Fruit fly (Drosophila melanogaster) whole organism, embryonic: ENCODE measurements around the gene VhaAC45RP.

Experiments
- Atf6 ChIP-seq: fragments of 200-800 bp; sonication (Bioruptor generic); IDR thresholded peaks from 2 replicates; pipeline ENCODE4 v1.3.6; 2022; ENCODE audit warnings: missing biosample characterization, missing genetic modification characterization
- CG10209 ChIP-seq: fragments of 200-800 bp; sonication (Bioruptor generic); optimal IDR thresholded peaks from 3 replicates; lab custom pipeline; 2017; ENCODE audit warnings: missing biosample characterization, mild to moderate bottlenecking, missing genetic modification characterization, missing genetic modification reagents
- CG10462 ChIP-seq: fragments of 200-800 bp; sonication (Bioruptor generic); optimal IDR thresholded peaks from 2 replicates; lab custom pipeline; 2016; ENCODE audit warnings: missing biosample characterization, missing genetic modification characterization
- CG10543 ChIP-seq: fragments of 200-800 bp; sonication (Bioruptor generic); optimal IDR thresholded peaks from 3 replicates; lab custom pipeline; 2017; ENCODE audit warnings: missing biosample characterization, mild to moderate bottlenecking, missing genetic modification characterization, moderate library complexity
- CG11247 ChIP-seq: fragments of 200-800 bp; sonication (Bioruptor generic); IDR thresholded peaks from 2 replicates; pipeline ENCODE4 v1.3.6; 2022; ENCODE audit warnings: missing biosample characterization, missing genetic modification characterization
- CG13296 ChIP-seq: fragments of 200-800 bp; sonication (Bioruptor generic); optimal IDR thresholded peaks from 3 replicates; lab custom pipeline; 2018; ENCODE audit warnings: missing biosample characterization, mild to moderate bottlenecking, missing genetic modification characterization
- CG14667 ChIP-seq: fragments of 200-800 bp; sonication (Bioruptor generic); IDR thresholded peaks from 2 replicates; pipeline ENCODE4 v1.3.6; 2022; ENCODE audit warnings: missing biosample characterization, missing genetic modification characterization
- CG15269 ChIP-seq: fragments of 200-800 bp; sonication (Bioruptor generic); optimal IDR thresholded peaks from 2 replicates; lab custom pipeline; 2018; ENCODE audit warnings: missing biosample characterization, mild to moderate bottlenecking, missing genetic modification characterization, moderate library complexity
- CG16779 ChIP-seq: fragments of 200-800 bp; sonication (Bioruptor generic); IDR thresholded peaks from 2 replicates; pipeline ENCODE4 v1.3.6; 2022; ENCODE audit warnings: missing biosample characterization, missing genetic modification characterization
- CG17568 ChIP-seq: fragments of 200-800 bp; sonication (Bioruptor generic); optimal IDR thresholded peaks from 2 replicates; lab custom pipeline; 2018; ENCODE audit warnings: missing biosample characterization, mild to moderate bottlenecking, missing genetic modification characterization, moderate library complexity
- CG18619 ChIP-seq: fragments of 200-800 bp; sonication (Bioruptor generic); optimal IDR thresholded peaks from 3 replicates; lab custom pipeline; 2017; ENCODE audit warnings: missing biosample characterization, mild to moderate bottlenecking, missing genetic modification characterization
- CG2202 ChIP-seq: fragments of 200-800 bp; sonication (Bioruptor generic); optimal IDR thresholded peaks from 2 replicates; lab custom pipeline; 2018; ENCODE audit warnings: missing biosample characterization, mild to moderate bottlenecking, missing genetic modification characterization
- CG32767 ChIP-seq: fragments of 200-800 bp; sonication (Bioruptor generic); IDR thresholded peaks from 2 replicates; pipeline ENCODE4 v1.3.6; 2022; ENCODE audit warnings: missing biosample characterization, missing genetic modification characterization
- CG4424 ChIP-seq: fragments of 200-800 bp; sonication (Bioruptor generic); optimal IDR thresholded peaks from 3 replicates; lab custom pipeline; 2016; ENCODE audit warnings: missing biosample characterization, missing genetic modification characterization
- CG6791 ChIP-seq: fragments of 200-800 bp; sonication (Bioruptor generic); IDR thresholded peaks from 3 replicates; pipeline ENCODE4 v1.3.6; 2022; ENCODE audit warnings: missing biosample characterization, missing genetic modification characterization; ENCODE audit not compliant: partially characterized antibody
- CG8290 ChIP-seq, 3 experiments: fragments of 200-800 bp; sonication (Bioruptor generic); optimal IDR thresholded peaks; 2 replicates each; lab custom pipeline; 2016 to 2019; ENCODE audit warnings: missing biosample characterization in 3 of 3, missing genetic modification characterization in 3 of 3, mild to moderate bottlenecking in 2 of 3, moderate library complexity in 1 of 3
- Camta ChIP-seq: fragments of 200-800 bp; sonication (Bioruptor generic); optimal IDR thresholded peaks from 2 replicates; lab custom pipeline; 2016; ENCODE audit warnings: missing biosample characterization, missing genetic modification characterization
- Dbx ChIP-seq: fragments of 200-800 bp; sonication (Bioruptor generic); IDR thresholded peaks from 3 replicates; pipeline ENCODE4 v1.3.6; 2022; ENCODE audit warnings: missing biosample characterization, missing genetic modification characterization
- Ets65A ChIP-seq: fragments of 200-800 bp; sonication (Bioruptor generic); peaks from one replicate; lab custom pipeline; 2016; ENCODE audit warnings: missing biosample characterization, missing genetic modification characterization
- Fer2 ChIP-seq: fragments of 200-800 bp; sonication (Bioruptor generic); optimal IDR thresholded peaks from 2 replicates; lab custom pipeline; 2018; ENCODE audit warnings: missing biosample characterization, mild to moderate bottlenecking, missing genetic modification characterization, moderate library complexity
- HmgD ChIP-seq: fragments of 200-800 bp; sonication (Bioruptor generic); optimal IDR thresholded peaks from 3 replicates; lab custom pipeline; 2016; ENCODE audit warnings: missing biosample characterization, missing genetic modification characterization
- Hr3 ChIP-seq: fragments of 200-800 bp; sonication (Bioruptor generic); optimal IDR thresholded peaks from 3 replicates; lab custom pipeline; 2016; ENCODE audit warnings: missing biosample characterization, missing genetic modification characterization
- Med ChIP-seq: fragments of 200-800 bp; sonication (Bioruptor generic); peaks from one replicate; lab custom pipeline; 2016; ENCODE audit warnings: missing biosample characterization, missing genetic modification characterization, mild to moderate bottlenecking, inconsistent platforms, moderate library complexity
- Mes4 ChIP-seq: fragments of 200-800 bp; sonication (Bioruptor generic); optimal IDR thresholded peaks from 2 replicates; lab custom pipeline; 2016; ENCODE audit warnings: missing biosample characterization, missing genetic modification characterization
- Nf-YC ChIP-seq: fragments of 200-800 bp; optimal IDR thresholded peaks from 3 replicates; lab custom pipeline; 2019; ENCODE audit warnings: missing biosample characterization, mild to moderate bottlenecking, missing genetic modification characterization, moderate library complexity
- Pdp1 ChIP-seq, 2 experiments: fragments of 200-800 bp; sonication (Bioruptor generic); optimal IDR thresholded peaks; 3 replicates each; lab custom pipeline; 2016; ENCODE audit warnings: missing biosample characterization in 2 of 2, missing genetic modification characterization in 2 of 2, mild to moderate bottlenecking in 1 of 2, moderate library complexity in 1 of 2
- Rfx ChIP-seq: fragments of 200-800 bp; sonication (Bioruptor generic); IDR thresholded peaks from 2 replicates; pipeline ENCODE4 v1.3.6; 2022; ENCODE audit warnings: missing biosample characterization, missing genetic modification characterization
- Sox102F ChIP-seq: fragments of 200-800 bp; sonication (Bioruptor generic); optimal IDR thresholded peaks from 2 replicates; lab custom pipeline; 2018; ENCODE audit warnings: missing biosample characterization, mild to moderate bottlenecking, missing genetic modification characterization, moderate library complexity
- Stat92E ChIP-seq, 3 experiments: fragments of >200 bp in 2 of 3; fragments of 200-800 bp in 1 of 3; sonication (Bioruptor generic) in 1 of 3; optimal IDR thresholded peaks; 2 replicates each; lab custom pipeline; 2017 to 2019; ENCODE audit warnings: missing biosample characterization in 3 of 3, missing genetic modification characterization in 3 of 3, mild to moderate bottlenecking in 1 of 3, moderate library complexity in 1 of 3
- TFAM ChIP-seq: fragments of 200-800 bp; sonication (Bioruptor generic); optimal IDR thresholded peaks from 2 replicates; lab custom pipeline; 2017; ENCODE audit warnings: missing biosample characterization, missing genetic modification characterization, inconsistent platforms
- Xrp1 ChIP-seq: fragments of 200-800 bp; sonication (Bioruptor generic); IDR thresholded peaks from 2 replicates; pipeline ENCODE4 v1.3.6; 2022; ENCODE audit warnings: missing biosample characterization, missing genetic modification characterization
- bbx ChIP-seq: fragments of 200-800 bp; sonication (Bioruptor generic); IDR thresholded peaks from 2 replicates; pipeline ENCODE4 v1.3.6; 2022; ENCODE audit warnings: missing biosample characterization, missing genetic modification characterization; ENCODE audit not compliant: partially characterized antibody
- dpn ChIP-seq, 2 experiments: fragments of 200-800 bp; sonication (Bioruptor generic); optimal IDR thresholded peaks; 3 replicates each; lab custom pipeline; 2016; ENCODE audit warnings: missing biosample characterization in 2 of 2, missing genetic modification characterization in 2 of 2
- fd3F ChIP-seq: fragments of 200-800 bp; sonication (Bioruptor generic); optimal IDR thresholded peaks from 2 replicates; lab custom pipeline; 2018; ENCODE audit warnings: missing biosample characterization, mild to moderate bottlenecking, missing genetic modification characterization, moderate library complexity
- gfzf ChIP-seq: fragments of 200-800 bp; sonication (Bioruptor generic); optimal IDR thresholded peaks from 2 replicates; lab custom pipeline; 2016; ENCODE audit warnings: missing biosample characterization, mild to moderate bottlenecking, missing genetic modification characterization, moderate library complexity
- grau ChIP-seq: fragments of 200-800 bp; optimal IDR thresholded peaks from 3 replicates; lab custom pipeline; 2019; ENCODE audit warnings: missing biosample characterization, mild to moderate bottlenecking, missing genetic modification characterization, moderate library complexity
- gsb ChIP-seq: fragments of 200-800 bp; sonication (Bioruptor generic); IDR thresholded peaks from 2 replicates; pipeline ENCODE4 v1.3.6; 2022; ENCODE audit warnings: missing biosample characterization, missing genetic modification characterization
- gt ChIP-seq: fragments of 200-800 bp; sonication (Bioruptor generic); IDR thresholded peaks from 2 replicates; pipeline ENCODE4 v1.3.6; 2022; ENCODE audit warnings: missing biosample characterization, missing genetic modification characterization
- ham ChIP-seq: fragments of 200-800 bp; sonication (Bioruptor generic); IDR thresholded peaks from 2 replicates; pipeline ENCODE4 v1.3.6; 2022; ENCODE audit warnings: missing biosample characterization, missing genetic modification characterization
- insv ChIP-seq, 2 experiments: fragments of 200-800 bp; sonication (Bioruptor generic); optimal IDR thresholded peaks; 3 replicates each; lab custom pipeline; 2016 to 2018; ENCODE audit warnings: missing biosample characterization in 2 of 2, missing genetic modification characterization in 2 of 2
- lab ChIP-seq: fragments of 200-800 bp; sonication (Bioruptor generic); optimal IDR thresholded peaks from 3 replicates; lab custom pipeline; 2017; ENCODE audit warnings: missing biosample characterization, missing genetic modification characterization, mild to moderate bottlenecking, moderate library complexity, missing genetic modification reagents
- luna ChIP-seq: fragments of 200-800 bp; sonication (Bioruptor generic); optimal IDR thresholded peaks from 2 replicates; lab custom pipeline; 2016; ENCODE audit warnings: missing biosample characterization, missing genetic modification characterization
- otp ChIP-seq: fragments of 200-800 bp; sonication (Bioruptor generic); IDR thresholded peaks from 3 replicates; pipeline ENCODE4, ENCODE4 v1.3.6; 2022; ENCODE audit warnings: missing biosample characterization, missing genetic modification characterization
- pfk ChIP-seq: fragments of 200-800 bp; sonication (Bioruptor generic); optimal IDR thresholded peaks from 2 replicates; lab custom pipeline; 2018; ENCODE audit warnings: missing biosample characterization, mild to moderate bottlenecking, missing genetic modification characterization, moderate library complexity
- phol ChIP-seq: fragments of 200-800 bp; sonication (Bioruptor generic); optimal IDR thresholded peaks from 3 replicates; lab custom pipeline; 2018; ENCODE audit warnings: missing biosample characterization, mild to moderate bottlenecking, missing genetic modification characterization, moderate library complexity
- slbo ChIP-seq: fragments of 200-800 bp; sonication (Bioruptor generic); IDR thresholded peaks from 2 replicates; pipeline ENCODE4 v1.3.6; 2022; ENCODE audit warnings: missing biosample characterization, missing genetic modification characterization
- so ChIP-seq: fragments of 200-800 bp; sonication (Bioruptor generic); IDR thresholded peaks from 3 replicates; pipeline ENCODE4 v1.3.6; 2022; ENCODE audit warnings: missing biosample characterization, missing genetic modification characterization
- tin ChIP-seq: fragments of 200-800 bp; sonication (Bioruptor generic); optimal IDR thresholded peaks from 3 replicates; lab custom pipeline; 2016; ENCODE audit warnings: missing biosample characterization, missing genetic modification characterization
- tio ChIP-seq: fragments of 200-800 bp; sonication (Bioruptor generic); optimal IDR thresholded peaks from 2 replicates; lab custom pipeline; 2017; ENCODE audit warnings: missing biosample characterization, missing genetic modification characterization, inconsistent platforms
- tna ChIP-seq: fragments of 200-800 bp; sonication (Bioruptor generic); IDR thresholded peaks from 2 replicates; pipeline ENCODE4 v1.3.6; 2022; ENCODE audit warnings: missing biosample characterization, missing genetic modification characterization; ENCODE audit not compliant: partially characterized antibody

VhaAC45RP gene

dm6 chr3R:30198793-30199192 lies 32.6 kb upstream of the VhaAC45RP start (continued):
- TF ChIP-seq TFAM (no peak), gfzf (no peak), CG13296 (GFP tag; lab: Kevin White, UChicago) (peak; percentile 64), CG18619 (GFP tag; lab: Kevin White, UChicago) (peak; percentile 47), CG15269 (tag; lab: Kevin White, UChicago) (peak; percentile 12), Atf6 (GFP tag; lab: Robert Waterston, UW) (peak; percentile 58), Dbx (GFP tag; lab: Robert Waterston, UW) (0 out of 3 replicates have a peak, but pooled peaks have one; percentile 37), tna (GFP tag; lab: Robert Waterston, UW) (no peak), grau (tag; lab: Kevin White, UChicago) (peak; percentile 3), gsb (GFP tag; lab: Robert Waterston, UW) (no peak), CG10462 (GFP tag; lab: Kevin White, UChicago) (no peak), Nf-YC (tag; lab: Kevin White, UChicago) (no peak), pfk (GFP tag; lab: Kevin White, UChicago) (no peak), CG4424 (no peak), so (GFP tag; lab: Robert Waterston, UW) (0 out of 3 replicates have a peak, but pooled peaks have one; percentile 18), HmgD (GFP tag; lab: Kevin White, UChicago) (no peak), Xrp1 (GFP tag; lab: Robert Waterston, UW) (0 out of 2 replicates have a peak, but pooled peaks have one; percentile 17), CG11247 (GFP tag; lab: Robert Waterston, UW) (no peak), CG6791 (GFP tag; lab: Robert Waterston, UW) (no peak), CG17568 (GFP tag; lab: Kevin White, UChicago) (no peak), luna (no peak), Sox102F (GFP tag; lab: Kevin White, UChicago) (no peak), CG14667 (GFP tag; lab: Robert Waterston, UW) (no peak), gt (GFP tag; lab: Robert Waterston, UW) (no peak), bbx (no peak), lab (GFP tag; lab: Kevin White, UChicago) (peak; percentile 62), insv (GFP tag; optimal IDR thresholded peaks at IDR 0.05; lab: Kevin White, UChicago) (no peak), otp (GFP tag; lab: Robert Waterston, UW) (no peak), CG16779 (no peak), ham (no peak), Pdp1 (GFP tag; optimal IDR thresholded peaks at IDR 0.05; lab: Kevin White, UChicago) (no peak), Mes4 (GFP tag; lab: Kevin White, UChicago) (no peak), CG32767 (GFP tag; lab: Robert Waterston, UW) (no peak), tio (GFP tag; lab: Kevin White, UChicago) (no peak), CG2202 (tag; lab: Kevin White, UChicago) (no peak), tin (GFP tag; lab: Kevin White, UChicago) (no peak), Med (peak; percentile 89), CG10543 (GFP tag; lab: Kevin White, UChicago) (peak; percentile 79), slbo (0 out of 2 replicates have a peak, but pooled peaks have one; percentile 19), dpn (GFP tag; optimal IDR thresholded peaks at IDR 0.05; lab: Kevin White, UChicago) (no peak), phol (tag; lab: Kevin White, UChicago) (no peak), Hr3 (GFP tag; lab: Kevin White, UChicago) (no peak), Rfx (GFP tag; lab: Robert Waterston, UW) (peak; percentile 43; the same call in 1 of the 2 replicates), Ets65A (GFP tag; lab: Kevin White, UChicago) (peak; percentile 57), CG8290 (GFP tag; optimal IDR thresholded peaks at IDR 0.05; lab: Kevin White, UChicago) (no peak), CG8290 (tag; optimal IDR thresholded peaks at IDR 0.05; lab: Kevin White, UChicago) (peak in 1 of 2 experiments; percentile 65), Fer2 (tag; lab: Kevin White, UChicago) (peak; percentile 0), CG10209 (GFP tag; lab: Kevin White, UChicago) (peak; percentile 23), fd3F (GFP tag; lab: Kevin White, UChicago) (peak; percentile 23), Camta (GFP tag; lab: Kevin White, UChicago) (no peak), Stat92E (GFP tag; optimal IDR thresholded peaks at IDR 0.05; lab: Kevin White, UChicago) (no peak)
